Worm (Caenorhabditis elegans) whole organism, early embryonic: ENCODE results near the gene C03B1.3.

Experiments
- B0310.2 ChIP-seq: sonication (generic microtip); optimal IDR thresholded peaks from 2 replicates; lab custom pipeline; 2016; ENCODE audit warnings: mild to moderate bottlenecking, missing genetic modification characterization, missing compliant biosample characterization
- ama-1 ChIP-seq: fragments of 150-350 bp; optimal IDR thresholded peaks from 2 replicates; lab custom pipeline; 2014
- flt-1 ChIP-seq: fragments of 200-800 bp; sonication (Bioruptor generic); IDR thresholded peaks from 2 replicates; pipeline ENCODE4 v1.3.6; 2022; ENCODE audit warnings: missing genetic modification characterization, missing compliant biosample characterization
- hmg-4 ChIP-seq: fragments of 200-800 bp; sonication (Bioruptor generic); optimal IDR thresholded peaks from 2 replicates; lab custom pipeline; 2018; ENCODE audit warnings: mild to moderate bottlenecking, missing genetic modification characterization, missing compliant biosample characterization
- pes-1 ChIP-seq: fragments of 200-800 bp; sonication (Bioruptor generic); IDR thresholded peaks from 2 replicates; pipeline ENCODE4 v1.3.6; 2022; ENCODE audit warnings: missing genetic modification reagents, missing genetic modification characterization, missing compliant biosample characterization
- scrt-1 ChIP-seq: fragments of 200-800 bp; sonication (Bioruptor generic); IDR thresholded peaks from 2 replicates; pipeline ENCODE4 v1.3.6; 2022; ENCODE audit warnings: missing genetic modification characterization, missing compliant biosample characterization
- sea-1 ChIP-seq: fragments of 200-800 bp; sonication (Bioruptor generic); conservative IDR thresholded peaks from 2 replicates; pipeline ENCODE4 v1.3.6; 2022; ENCODE audit warnings: missing genetic modification characterization, missing compliant biosample characterization
- tbx-11 ChIP-seq: fragments of 200-800 bp; sonication (Bioruptor generic); IDR thresholded peaks from 2 replicates; pipeline ENCODE4 v1.3.6; 2022; ENCODE audit warnings: missing genetic modification characterization, missing compliant biosample characterization
- tbx-37 ChIP-seq: fragments of 200-800 bp; sonication (Bioruptor generic); conservative IDR thresholded peaks from 2 replicates; pipeline ENCODE4 v1.3.6; 2022; ENCODE audit warnings: missing genetic modification reagents, missing genetic modification characterization, missing compliant biosample characterization

DNA sequence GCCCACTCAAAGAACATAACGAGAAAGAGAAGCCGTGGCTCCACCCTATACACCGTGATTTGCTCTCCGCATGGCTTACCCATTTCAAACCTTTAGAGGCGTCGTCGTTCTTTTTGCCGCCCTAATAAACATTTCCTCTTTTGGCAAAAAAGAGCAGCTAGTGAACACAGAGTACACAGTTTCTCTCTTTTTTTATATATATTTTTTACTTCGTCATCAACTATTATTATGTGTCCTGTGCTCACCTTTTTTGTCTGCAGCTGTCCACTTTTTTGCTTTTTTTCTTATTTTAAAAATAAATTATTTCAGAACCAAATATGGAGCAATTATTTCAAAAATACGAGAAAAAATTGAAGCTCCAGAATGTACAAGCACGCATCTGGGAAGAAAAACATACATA lies 3.9 kb downstream of the C03B1.3 start, which contains the start of gene C03B1.2:
- TF ChIP-seq ama-1 (lab: Kevin White, UChicago) (no peak), tbx-37 (no peak), pes-1 (GFP tag; lab: Robert Waterston, UW) (no peak), hmg-4 (GFP tag; lab: Kevin White, UChicago) (no peak), B0310.2 (tag; lab: Kevin White, UChicago) (no peak), sea-1 (GFP tag; lab: Robert Waterston, UW) (no peak), flt-1 (GFP tag; lab: Robert Waterston, UW) (no peak), tbx-11 (no peak), scrt-1 (GFP tag; lab: Robert Waterston, UW) (no peak)
